Worm (Caenorhabditis elegans) whole organism, late embryonic: ENCODE data around the gene sri-71.

Experiments
- ama-1 ChIP-seq: fragments of 150-350 bp; optimal IDR thresholded peaks from 2 replicates; lab custom pipeline; 2014
- elt-2 ChIP-seq: sonication (generic microtip); optimal IDR thresholded peaks from 2 replicates; lab custom pipeline; 2016; ENCODE audit warnings: missing genetic modification reagents, missing genetic modification characterization, missing compliant biosample characterization
- fkh-10 ChIP-seq: fragments of 150-350 bp; optimal IDR thresholded peaks from 2 replicates; lab custom pipeline; 2014; ENCODE audit warnings: missing biosample characterization, missing genetic modification reagents, missing genetic modification characterization
- mec-3 ChIP-seq: sonication (generic microtip); optimal IDR thresholded peaks from 2 replicates; lab custom pipeline; 2016; ENCODE audit warnings: borderline replicate concordance, missing genetic modification characterization, missing compliant biosample characterization
- nhr-11 ChIP-seq: fragments of 150-350 bp; optimal IDR thresholded peaks from 2 replicates; lab custom pipeline; 2014; ENCODE audit warnings: missing biosample characterization, missing genetic modification characterization
- tbx-2 ChIP-seq: sonication (generic microtip); optimal IDR thresholded peaks from 2 replicates; lab custom pipeline; 2016; ENCODE audit warnings: missing genetic modification characterization, missing compliant biosample characterization

ce11 chrII:2600931-2601330 lies 26.6 kb upstream of the sri-71 start:
- TF ChIP-seq mec-3 (tag; lab: Kevin White, UChicago) (no peak), tbx-2 (no peak), fkh-10 (GFP tag; lab: Kevin White, UChicago) (no peak), nhr-11 (tag; lab: Kevin White, UChicago) (no peak), ama-1 (lab: Kevin White, UChicago) (no peak), elt-2 (tag; lab: Kevin White, UChicago) (no peak)
